Worm (Caenorhabditis elegans) whole organism, late embryonic: ENCODE measurements around the gene D1086.8.

Experiments
- C08G9.2 ChIP-seq: sonication (generic microtip); optimal IDR thresholded peaks from 2 replicates; lab custom pipeline; 2016; ENCODE audit warnings: mild to moderate bottlenecking, missing genetic modification characterization, moderate library complexity, missing compliant biosample characterization
- C38D4.7 ChIP-seq: fragments of 200-800 bp; sonication (Bioruptor generic); optimal IDR thresholded peaks from 2 replicates; lab custom pipeline; 2018; ENCODE audit warnings: mild to moderate bottlenecking, missing genetic modification characterization, moderate library complexity, missing compliant biosample characterization
- K02D7.2 ChIP-seq: sonication (generic microtip); optimal IDR thresholded peaks from 2 replicates; lab custom pipeline; 2017; ENCODE audit warnings: mild to moderate bottlenecking, missing genetic modification characterization, missing compliant biosample characterization
- K09A11.1 ChIP-seq: sonication (generic microtip); optimal IDR thresholded peaks from 2 replicates; lab custom pipeline; 2017; ENCODE audit warnings: antibody characterized with exemption, mild to moderate bottlenecking, missing genetic modification characterization, missing compliant biosample characterization; ENCODE audit not compliant: insufficient read depth
- ama-1 ChIP-seq: fragments of 150-350 bp; optimal IDR thresholded peaks from 2 replicates; lab custom pipeline; 2014
- ceh-14 ChIP-seq: sonication (generic microtip); optimal IDR thresholded peaks from 2 replicates; lab custom pipeline; 2016; ENCODE audit warnings: missing genotype, missing genetic modification characterization, missing compliant biosample characterization
- ceh-19 ChIP-seq: fragments of 200-800 bp; sonication (Bioruptor generic); optimal IDR thresholded peaks from 2 replicates; lab custom pipeline; 2018; ENCODE audit warnings: mild to moderate bottlenecking, missing genetic modification characterization, missing compliant biosample characterization
- ceh-22 ChIP-seq: sonication (generic microtip); optimal IDR thresholded peaks from 2 replicates; lab custom pipeline; 2017; ENCODE audit warnings: missing biosample characterization, missing genetic modification characterization
- ceh-31 ChIP-seq: sonication (generic microtip); optimal IDR thresholded peaks from 2 replicates; lab custom pipeline; 2016; ENCODE audit warnings: missing genetic modification characterization, missing compliant biosample characterization
- ceh-45 ChIP-seq: fragments of 200-800 bp; sonication (Bioruptor generic); IDR thresholded peaks from 2 replicates; pipeline ENCODE4 v1.3.6; 2022; ENCODE audit warnings: missing genetic modification reagents, missing genetic modification characterization, missing compliant biosample characterization
- ceh-48 ChIP-seq: sonication (generic microtip); optimal IDR thresholded peaks from 2 replicates; lab custom pipeline; 2016; ENCODE audit warnings: missing genetic modification characterization, inconsistent platforms, missing compliant biosample characterization
- che-1 ChIP-seq: sonication (generic microtip); optimal IDR thresholded peaks from 2 replicates; lab custom pipeline; 2016; ENCODE audit warnings: mild to moderate bottlenecking, missing genetic modification characterization, missing compliant biosample characterization
- dmd-4 ChIP-seq: sonication (generic microtip); optimal IDR thresholded peaks from 2 replicates; lab custom pipeline; 2016; ENCODE audit warnings: borderline replicate concordance, missing genetic modification characterization, missing compliant biosample characterization
- elt-2 ChIP-seq: sonication (generic microtip); optimal IDR thresholded peaks from 2 replicates; lab custom pipeline; 2016; ENCODE audit warnings: missing genetic modification reagents, missing genetic modification characterization, missing compliant biosample characterization
- elt-4 ChIP-seq: sonication (generic microtip); optimal IDR thresholded peaks from 2 replicates; lab custom pipeline; 2016; ENCODE audit warnings: missing genetic modification characterization, missing compliant biosample characterization
- ets-4 ChIP-seq: sonication (generic microtip); optimal IDR thresholded peaks from 2 replicates; lab custom pipeline; 2016; ENCODE audit warnings: missing genetic modification characterization, missing compliant biosample characterization
- eyg-1 ChIP-seq: sonication (generic microtip); optimal IDR thresholded peaks from 2 replicates; lab custom pipeline; 2016; ENCODE audit warnings: missing genotype, missing genetic modification characterization, missing compliant biosample characterization
- fax-1 ChIP-seq: sonication (generic microtip); optimal IDR thresholded peaks from 2 replicates; lab custom pipeline; 2016; ENCODE audit warnings: missing genotype, missing genetic modification characterization, missing compliant biosample characterization
- hlh-30 ChIP-seq: sonication (generic microtip); optimal IDR thresholded peaks from 2 replicates; lab custom pipeline; 2017; ENCODE audit warnings: antibody characterized with exemption, missing genetic modification characterization, missing compliant biosample characterization; ENCODE audit not compliant: insufficient read depth
- lin-11 ChIP-seq: fragments of 200-800 bp; sonication (Bioruptor generic); optimal IDR thresholded peaks from 2 replicates; lab custom pipeline; 2018; ENCODE audit warnings: mild to moderate bottlenecking, missing genetic modification characterization, missing compliant biosample characterization
- madf-2 ChIP-seq: sonication (generic microtip); optimal IDR thresholded peaks from 2 replicates; lab custom pipeline; 2017; ENCODE audit warnings: missing genetic modification characterization, missing compliant biosample characterization
- mec-3 ChIP-seq: sonication (generic microtip); optimal IDR thresholded peaks from 2 replicates; lab custom pipeline; 2016; ENCODE audit warnings: borderline replicate concordance, missing genetic modification characterization, missing compliant biosample characterization
- nfya-1 ChIP-seq: sonication (generic microtip); optimal IDR thresholded peaks from 2 replicates; lab custom pipeline; 2017; ENCODE audit warnings: missing genetic modification characterization, mild to moderate bottlenecking, missing compliant biosample characterization, antibody characterized with exemption, moderate library complexity
- nhr-232 ChIP-seq: sonication (generic microtip); optimal IDR thresholded peaks from 2 replicates; lab custom pipeline; 2016; ENCODE audit warnings: missing genetic modification characterization, missing compliant biosample characterization
- odd-2 ChIP-seq: sonication (generic microtip); optimal IDR thresholded peaks from 2 replicates; lab custom pipeline; 2017; ENCODE audit warnings: antibody characterized with exemption, mild to moderate bottlenecking, missing genetic modification characterization, missing compliant biosample characterization
- pag-3 ChIP-seq: sonication (generic microtip); optimal IDR thresholded peaks from 2 replicates; lab custom pipeline; 2016; ENCODE audit warnings: missing compliant biosample characterization, missing genetic modification characterization, borderline replicate concordance
- pat-9 ChIP-seq: fragments of 200-800 bp; sonication (Bioruptor generic); optimal IDR thresholded peaks from 2 replicates; lab custom pipeline; 2018; ENCODE audit warnings: mild to moderate bottlenecking, missing genetic modification characterization, moderate library complexity, missing compliant biosample characterization
- pax-1 ChIP-seq: fragments of 150-350 bp; optimal IDR thresholded peaks from 2 replicates; lab custom pipeline; 2014; ENCODE audit warnings: missing biosample characterization, missing genetic modification characterization
- pha-2 ChIP-seq: sonication (generic microtip); optimal IDR thresholded peaks from 2 replicates; lab custom pipeline; 2017; ENCODE audit warnings: mild to moderate bottlenecking, missing genetic modification characterization, missing compliant biosample characterization
- pha-4 ChIP-seq: fragments of 150-350 bp; optimal IDR thresholded peaks from 2 replicates; lab custom pipeline; 2018; ENCODE audit warnings: missing biosample characterization, missing genetic modification reagents, missing genetic modification characterization
- ref-2 ChIP-seq: sonication (generic microtip); optimal IDR thresholded peaks from 2 replicates; lab custom pipeline; 2016; ENCODE audit warnings: missing genetic modification characterization, missing compliant biosample characterization
- rnt-1 ChIP-seq: sonication (generic microtip); optimal IDR thresholded peaks from 2 replicates; lab custom pipeline; 2016; ENCODE audit warnings: missing genetic modification characterization, missing compliant biosample characterization
- sdc-2 ChIP-seq: sonication (generic microtip); optimal IDR thresholded peaks from 2 replicates; lab custom pipeline; 2016; ENCODE audit warnings: missing genotype, missing genetic modification characterization, missing compliant biosample characterization
- sox-2 ChIP-seq: fragments of 200-800 bp; sonication (Bioruptor generic); IDR thresholded peaks from 2 replicates; pipeline ENCODE4 v1.3.6; 2022; ENCODE audit warnings: missing genetic modification reagents, missing genetic modification characterization, missing compliant biosample characterization
- sox-4 ChIP-seq: sonication (generic microtip); optimal IDR thresholded peaks from 2 replicates; lab custom pipeline; 2017; ENCODE audit warnings: mild to moderate bottlenecking, missing genetic modification characterization, inconsistent platforms, missing compliant biosample characterization
- syd-9 ChIP-seq: sonication (generic microtip); optimal IDR thresholded peaks from 2 replicates; lab custom pipeline; 2016; ENCODE audit warnings: mild to moderate bottlenecking, missing genetic modification characterization, moderate library complexity, missing compliant biosample characterization
- tbx-2 ChIP-seq: sonication (generic microtip); optimal IDR thresholded peaks from 2 replicates; lab custom pipeline; 2016; ENCODE audit warnings: missing genetic modification characterization, missing compliant biosample characterization
- ttx-3 ChIP-seq: sonication (generic microtip); optimal IDR thresholded peaks from 2 replicates; lab custom pipeline; 2016; ENCODE audit warnings: missing genetic modification reagents, missing genetic modification characterization, missing compliant biosample characterization
- unc-42 ChIP-seq: sonication (generic microtip); optimal IDR thresholded peaks from 2 replicates; lab custom pipeline; 2016; ENCODE audit warnings: missing genotype, missing genetic modification characterization, missing compliant biosample characterization
- unc-55 ChIP-seq: sonication (generic microtip); optimal IDR thresholded peaks from 2 replicates; lab custom pipeline; 2017; ENCODE audit warnings: missing biosample characterization, missing genetic modification reagents, missing genetic modification characterization
- unc-86 ChIP-seq: sonication (generic microtip); optimal IDR thresholded peaks from 2 replicates; lab custom pipeline; 2016; ENCODE audit warnings: missing genetic modification characterization, missing compliant biosample characterization
- zip-5 ChIP-seq: sonication (generic microtip); optimal IDR thresholded peaks from 2 replicates; lab custom pipeline; 2016; ENCODE audit warnings: missing genetic modification characterization, missing compliant biosample characterization
- ztf-16 ChIP-seq: sonication (generic microtip); optimal IDR thresholded peaks from 2 replicates; lab custom pipeline; 2017; ENCODE audit warnings: missing genetic modification characterization, missing compliant biosample characterization

D1086.8 gene

ce11 chrV:14130226-14130625, 36.3 kb downstream of the D1086.8 start:
- TF ChIP-seq unc-42 (tag; lab: Kevin White, UChicago) (peak; percentile 72), eyg-1 (tag; lab: Kevin White, UChicago) (no peak), ttx-3 (tag; lab: Kevin White, UChicago) (peak; percentile 11)

ce11 chrV:14133002-14133763, 39.3 kb downstream of the D1086.8 start:
- TF ChIP-seq ceh-48 = peak; percentile 38
- TF ChIP-seq nfya-1 (tag; lab: Kevin White, UChicago) = peak; percentile 4
- TF ChIP-seq lin-11 (tag; lab: Kevin White, UChicago) = no peak
- no peak for TF ChIP-seq nhr-232
- TF ChIP-seq sox-2 = no peak
- peak; percentile 2 for TF ChIP-seq zip-5 (tag; lab: Kevin White, UChicago)
- TF ChIP-seq ets-4 (tag; lab: Kevin White, UChicago) = no peak
- no peak for TF ChIP-seq che-1 (tag; lab: Kevin White, UChicago)
- TF ChIP-seq C08G9.2 (tag; lab: Kevin White, UChicago) = peak; percentile 16
- no peak for TF ChIP-seq ceh-22 (tag; lab: Kevin White, UChicago)
- no peak for TF ChIP-seq pat-9 (tag; lab: Kevin White, UChicago)
- TF ChIP-seq tbx-2 = peak; percentile 10

DNA sequence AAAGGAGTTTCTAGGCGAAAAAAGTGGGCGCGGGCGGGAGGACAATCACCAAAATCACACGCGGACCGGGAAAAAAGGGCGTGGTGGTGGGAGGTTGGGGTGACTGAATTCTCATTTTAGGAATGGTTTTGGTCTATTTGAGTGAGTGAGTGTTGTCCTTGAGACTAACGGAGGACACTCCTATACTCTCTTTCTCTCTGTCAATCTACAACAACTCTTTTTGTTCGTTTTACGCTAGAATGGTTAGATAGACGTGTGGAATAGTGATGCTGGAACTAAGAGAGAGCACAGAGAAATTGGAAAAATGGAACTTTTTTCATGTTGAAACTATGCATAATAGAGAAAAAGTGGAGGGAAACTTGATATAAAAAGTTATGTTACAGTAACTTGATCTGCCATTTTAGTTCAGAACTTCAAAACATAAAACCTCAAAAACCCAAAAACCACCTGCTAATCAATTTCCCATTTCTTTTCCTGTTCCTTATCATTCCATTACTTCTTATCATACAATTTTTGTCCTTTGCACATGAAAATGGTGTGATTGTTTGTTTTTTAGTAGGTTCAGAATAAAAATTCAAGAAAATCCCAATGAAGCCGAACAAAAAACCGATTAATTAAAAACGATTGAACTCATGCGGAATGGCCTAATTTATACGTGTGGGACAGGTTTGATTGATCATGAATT, 41.0 kb downstream of the D1086.8 start:
- TF ChIP-seq elt-2 (tag; lab: Kevin White, UChicago) (peak; percentile 75), pha-4 (no peak), ceh-48 (no peak), ceh-14 (tag; lab: Kevin White, UChicago) (no peak), sdc-2 (tag; lab: Kevin White, UChicago) (no peak), lin-11 (tag; lab: Kevin White, UChicago) (no peak), unc-86 (tag; lab: Kevin White, UChicago) (no peak), elt-4 (tag; lab: Kevin White, UChicago) (no peak)

DNA sequence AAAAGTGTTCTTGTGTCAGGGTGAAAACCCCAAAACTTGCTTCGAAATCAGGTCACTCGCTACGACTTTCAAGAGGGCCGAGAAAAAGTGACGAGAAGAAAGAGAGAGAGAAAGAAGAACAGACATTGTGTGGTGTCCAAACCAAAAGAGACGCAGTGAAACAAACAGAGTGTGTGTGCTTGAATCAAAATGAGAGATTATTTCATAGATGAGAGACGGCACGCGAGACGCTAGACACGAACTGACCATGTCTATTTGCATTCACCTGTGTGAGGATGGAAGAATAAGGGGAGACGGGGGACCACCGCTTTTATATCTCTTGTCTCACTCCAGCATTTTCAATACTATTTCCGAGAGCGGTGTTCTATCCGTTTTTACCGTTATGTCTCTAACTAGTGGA, 42.2 kb downstream of the D1086.8 start:
- TF ChIP-seq ztf-16 (tag; lab: Kevin White, UChicago) (no peak), syd-9 (tag; lab: Kevin White, UChicago) (no peak), elt-4 (tag; lab: Kevin White, UChicago) (no peak), rnt-1 (tag; lab: Kevin White, UChicago) (peak; percentile 56), unc-42 (tag; lab: Kevin White, UChicago) (peak; percentile 1), pag-3 (tag; lab: Kevin White, UChicago) (no peak), ttx-3 (tag; lab: Kevin White, UChicago) (no peak), ceh-14 (tag; lab: Kevin White, UChicago) (no peak), K02D7.2 (tag; lab: Kevin White, UChicago) (no peak), unc-55 (GFP tag; lab: Kevin White, UChicago) (peak; percentile 64), ama-1 (lab: Kevin White, UChicago) (no peak), madf-2 (tag; lab: Kevin White, UChicago) (no peak), hlh-30 (tag; lab: Kevin White, UChicago) (peak; percentile 46), sox-4 (tag; lab: Kevin White, UChicago) (no peak), ref-2 (tag; lab: Kevin White, UChicago) (peak; percentile 46), pha-2 (tag; lab: Kevin White, UChicago) (peak; percentile 24), ceh-31 (peak; percentile 82), sdc-2 (tag; lab: Kevin White, UChicago) (no peak), ceh-45 (GFP tag; lab: Robert Waterston, UW) (no peak), odd-2 (tag; lab: Kevin White, UChicago) (no peak), K09A11.1 (tag; lab: Kevin White, UChicago) (no peak), mec-3 (tag; lab: Kevin White, UChicago) (no peak), C38D4.7 (GFP tag; lab: Kevin White, UChicago) (no peak), lin-11 (tag; lab: Kevin White, UChicago) (no peak), sox-2 (peak; percentile 2; the same call in 1 of the 2 replicates), pax-1 (tag; lab: Kevin White, UChicago) (peak; percentile 74), fax-1 (tag; lab: Kevin White, UChicago) (no peak), nfya-1 (tag; lab: Kevin White, UChicago) (peak; percentile 75), dmd-4 (tag; lab: Kevin White, UChicago) (no peak), ceh-19 (peak; percentile 67)
